Worm (Caenorhabditis elegans) whole organism, early embryonic: Measurements from ENCODE around the gene lgc-31.
A peak's percentile ranks its signal among the peaks of the same experiment; 100 is the strongest.

Source experiments
- B0310.2 ChIP-seq: sonication (generic microtip); optimal IDR thresholded peaks from 2 replicates; lab custom pipeline; 2016; ENCODE audit warnings: mild to moderate bottlenecking, missing genetic modification characterization, missing compliant biosample characterization
- F13C5.2 ChIP-seq: sonication (generic microtip); optimal IDR thresholded peaks from 2 replicates; lab custom pipeline; 2017; ENCODE audit warnings: mild to moderate bottlenecking, missing genetic modification characterization, inconsistent platforms, missing compliant biosample characterization
- aly-1 ChIP-seq: sonication (generic microtip); optimal IDR thresholded peaks from 2 replicates; lab custom pipeline; 2016; ENCODE audit warnings: missing genetic modification characterization, missing compliant biosample characterization
- ama-1 ChIP-seq: fragments of 150-350 bp; optimal IDR thresholded peaks from 2 replicates; lab custom pipeline; 2014
- ceh-13 ChIP-seq: fragments of 200-800 bp; sonication (Bioruptor generic); optimal IDR thresholded peaks from 2 replicates; lab custom pipeline; 2018; ENCODE audit warnings: mild to moderate bottlenecking, missing genetic modification characterization, missing compliant biosample characterization
- ceh-36 ChIP-seq: sonication (generic microtip); optimal IDR thresholded peaks from 2 replicates; lab custom pipeline; 2016; ENCODE audit warnings: missing genetic modification characterization, inconsistent platforms, missing compliant biosample characterization
- ets-7 ChIP-seq: sonication (generic microtip); optimal IDR thresholded peaks from 2 replicates; lab custom pipeline; 2016; ENCODE audit warnings: missing genotype, missing genetic modification characterization, missing compliant biosample characterization
- flt-1 ChIP-seq: fragments of 200-800 bp; sonication (Bioruptor generic); IDR thresholded peaks from 2 replicates; pipeline ENCODE4 v1.3.6; 2022; ENCODE audit warnings: missing genetic modification characterization, missing compliant biosample characterization
- hmbx-1 ChIP-seq: sonication (generic microtip); optimal IDR thresholded peaks from 2 replicates; lab custom pipeline; 2016; ENCODE audit warnings: mild to moderate bottlenecking, missing genetic modification characterization, missing compliant biosample characterization
- hmg-4 ChIP-seq: fragments of 200-800 bp; sonication (Bioruptor generic); optimal IDR thresholded peaks from 2 replicates; lab custom pipeline; 2018; ENCODE audit warnings: mild to moderate bottlenecking, missing genetic modification characterization, missing compliant biosample characterization
- hnd-1 ChIP-seq: sonication (generic microtip); optimal IDR thresholded peaks from 2 replicates; lab custom pipeline; 2016; ENCODE audit warnings: missing genetic modification characterization, missing compliant biosample characterization
- pes-1 ChIP-seq: fragments of 200-800 bp; sonication (Bioruptor generic); IDR thresholded peaks from 2 replicates; pipeline ENCODE4 v1.3.6; 2022; ENCODE audit warnings: missing genetic modification reagents, missing genetic modification characterization, missing compliant biosample characterization
- scrt-1 ChIP-seq: fragments of 200-800 bp; sonication (Bioruptor generic); IDR thresholded peaks from 2 replicates; pipeline ENCODE4 v1.3.6; 2022; ENCODE audit warnings: missing genetic modification characterization, missing compliant biosample characterization
- sea-1 ChIP-seq: fragments of 200-800 bp; sonication (Bioruptor generic); conservative IDR thresholded peaks from 2 replicates; pipeline ENCODE4 v1.3.6; 2022; ENCODE audit warnings: missing genetic modification characterization, missing compliant biosample characterization
- tbx-11 ChIP-seq: fragments of 200-800 bp; sonication (Bioruptor generic); IDR thresholded peaks from 2 replicates; pipeline ENCODE4 v1.3.6; 2022; ENCODE audit warnings: missing genetic modification characterization, missing compliant biosample characterization
- tbx-37 ChIP-seq: fragments of 200-800 bp; sonication (Bioruptor generic); conservative IDR thresholded peaks from 2 replicates; pipeline ENCODE4 v1.3.6; 2022; ENCODE audit warnings: missing genetic modification reagents, missing genetic modification characterization, missing compliant biosample characterization
- tra-4 ChIP-seq: sonication (generic microtip); optimal IDR thresholded peaks from 2 replicates; lab custom pipeline; 2017; ENCODE audit warnings: missing genetic modification characterization, missing compliant biosample characterization

The lgc-31 gene

DNA sequence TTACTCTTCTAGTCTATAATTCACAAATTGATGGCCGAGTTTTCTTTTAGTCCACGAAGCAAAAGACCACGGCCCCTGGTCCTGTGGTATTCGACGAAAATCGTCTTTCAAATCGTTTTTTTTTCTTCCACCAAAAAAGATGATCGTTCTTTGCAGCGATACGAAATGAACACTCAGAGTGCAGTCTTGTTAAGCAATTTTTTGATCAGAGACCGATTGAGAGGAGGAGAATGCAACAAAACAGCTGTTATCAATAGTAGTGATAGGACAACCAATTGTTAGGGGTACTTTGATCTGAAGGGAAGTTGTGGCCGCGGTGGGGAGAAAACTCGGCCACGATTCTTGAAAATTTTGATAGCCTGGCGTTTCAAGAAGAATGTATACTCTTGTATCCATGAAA, 42.2 kb upstream of the lgc-31 start:
- TF ChIP-seq hmg-4 (no peak), hnd-1 (tag; lab: Kevin White, UChicago) (no peak), ets-7 (tag; lab: Kevin White, UChicago) (no peak), tbx-37 (no peak), F13C5.2 (tag; lab: Kevin White, UChicago) (no peak), ceh-36 (tag; lab: Kevin White, UChicago) (no peak), aly-1 (tag; lab: Kevin White, UChicago) (no peak), pes-1 (GFP tag; lab: Robert Waterston, UW) (no peak), tra-4 (no peak), sea-1 (GFP tag; lab: Robert Waterston, UW) (no peak), flt-1 (no peak), hmbx-1 (tag; lab: Kevin White, UChicago) (no peak), B0310.2 (tag; lab: Kevin White, UChicago) (no peak), scrt-1 (no peak), ceh-13 (no peak), tbx-11 (GFP tag; lab: Robert Waterston, UW) (no peak)

ce11 chrV:15563477-15563876, 41.7 kb upstream of the lgc-31 start:
- no peak for TF ChIP-seq tra-4
- TF ChIP-seq hnd-1 (tag; lab: Kevin White, UChicago): no peak
- TF ChIP-seq hmg-4: no peak
- TF ChIP-seq hmbx-1 (tag; lab: Kevin White, UChicago): no peak
- no peak for TF ChIP-seq tbx-11 (GFP tag; lab: Robert Waterston, UW)
- TF ChIP-seq ceh-36 (tag; lab: Kevin White, UChicago): no peak
- no peak for TF ChIP-seq sea-1 (GFP tag; lab: Robert Waterston, UW)
- TF ChIP-seq ama-1 (lab: Kevin White, UChicago): no peak
- TF ChIP-seq aly-1 (tag; lab: Kevin White, UChicago): no peak
- no peak for TF ChIP-seq tbx-37
- no peak for TF ChIP-seq ceh-13
- TF ChIP-seq flt-1: no peak
- no peak for TF ChIP-seq pes-1 (GFP tag; lab: Robert Waterston, UW)
- TF ChIP-seq B0310.2 (tag; lab: Kevin White, UChicago): no peak
- TF ChIP-seq scrt-1: no peak
- TF ChIP-seq F13C5.2 (tag; lab: Kevin White, UChicago): no peak
- TF ChIP-seq ets-7 (tag; lab: Kevin White, UChicago): no peak

- TF ChIP-seq tbx-11 (GFP tag; lab: Robert Waterston, UW) (no peak), hmg-4 (no peak), tra-4 (no peak), scrt-1 (no peak), F13C5.2 (tag; lab: Kevin White, UChicago) (no peak), flt-1 (no peak), tbx-37 (no peak), aly-1 (tag; lab: Kevin White, UChicago) (no peak), hnd-1 (tag; lab: Kevin White, UChicago) (no peak), sea-1 (GFP tag; lab: Robert Waterston, UW) (no peak), pes-1 (GFP tag; lab: Robert Waterston, UW) (no peak), ets-7 (tag; lab: Kevin White, UChicago) (no peak), B0310.2 (tag; lab: Kevin White, UChicago) (no peak), ceh-13 (no peak), hmbx-1 (tag; lab: Kevin White, UChicago) (no peak), ama-1 (lab: Kevin White, UChicago) (no peak), ceh-36 (tag; lab: Kevin White, UChicago) (no peak)
Observed at ce11 chrV:15562541-15562940, 40.7 kb upstream of the lgc-31 start.

DNA sequence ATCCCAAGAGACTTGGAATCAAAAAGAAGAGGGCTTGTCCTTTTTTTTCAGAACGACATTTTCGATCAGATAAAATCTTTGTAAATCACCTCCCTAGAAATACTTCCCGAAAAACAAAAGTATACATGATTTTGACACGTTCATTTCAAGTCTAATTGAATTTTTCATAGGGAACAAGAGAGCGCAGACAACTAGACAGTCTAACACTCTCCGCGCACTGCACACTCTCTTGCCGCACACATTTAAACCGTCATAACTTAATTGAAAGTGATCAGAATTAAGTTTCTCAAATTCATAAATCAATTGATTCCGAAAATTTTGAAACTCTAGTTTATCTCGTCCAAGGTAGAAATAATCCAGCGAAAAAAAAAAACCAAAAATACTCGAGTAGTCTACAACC, 37.9 kb upstream of the lgc-31 start:
- TF ChIP-seq scrt-1 (no peak), hnd-1 (tag; lab: Kevin White, UChicago) (no peak), tbx-11 (GFP tag; lab: Robert Waterston, UW) (no peak), ceh-36 (tag; lab: Kevin White, UChicago) (no peak), F13C5.2 (tag; lab: Kevin White, UChicago) (no peak), ama-1 (lab: Kevin White, UChicago) (no peak), sea-1 (GFP tag; lab: Robert Waterston, UW) (no peak), pes-1 (GFP tag; lab: Robert Waterston, UW) (no peak), B0310.2 (tag; lab: Kevin White, UChicago) (no peak), ceh-13 (no peak), flt-1 (no peak)

- TF ChIP-seq sea-1 (GFP tag; lab: Robert Waterston, UW) (no peak), scrt-1 (no peak), F13C5.2 (tag; lab: Kevin White, UChicago) (no peak), ets-7 (tag; lab: Kevin White, UChicago) (no peak), tra-4 (no peak), tbx-11 (GFP tag; lab: Robert Waterston, UW) (no peak), hmg-4 (no peak), hnd-1 (tag; lab: Kevin White, UChicago) (no peak), ceh-13 (no peak), hmbx-1 (tag; lab: Kevin White, UChicago) (no peak), pes-1 (GFP tag; lab: Robert Waterston, UW) (no peak), B0310.2 (tag; lab: Kevin White, UChicago) (no peak), flt-1 (no peak), tbx-37 (no peak), ceh-36 (tag; lab: Kevin White, UChicago) (no peak), ama-1 (lab: Kevin White, UChicago) (no peak), aly-1 (tag; lab: Kevin White, UChicago) (no peak)
Observed at ce11 chrV:15559047-15559446, 37.2 kb upstream of the lgc-31 start, which contains the start of gene acr-18. Gene acr-18, minus strand, starts transcription at chrV:15559147.

- TF ChIP-seq hnd-1 (tag; lab: Kevin White, UChicago) (peak; percentile 41), tbx-11 (GFP tag; lab: Robert Waterston, UW) (peak; percentile 67), hmbx-1 (tag; lab: Kevin White, UChicago) (no peak), ceh-36 (tag; lab: Kevin White, UChicago) (peak; percentile 46), B0310.2 (tag; lab: Kevin White, UChicago) (no peak), tra-4 (no peak), aly-1 (tag; lab: Kevin White, UChicago) (no peak), ets-7 (tag; lab: Kevin White, UChicago) (no peak), ceh-13 (peak; percentile 17), F13C5.2 (tag; lab: Kevin White, UChicago) (peak; percentile 15), pes-1 (GFP tag; lab: Robert Waterston, UW) (peak; percentile 76), sea-1 (GFP tag; lab: Robert Waterston, UW) (no peak), hmg-4 (peak; percentile 35), scrt-1 (0 out of 2 replicates have a peak, but pooled peaks have one; percentile 39), tbx-37 (peak; percentile 45; the same call in 1 of the 2 replicates), flt-1 (peak; percentile 65), ama-1 (lab: Kevin White, UChicago) (no peak)
Observed at ce11 chrV:15553869-15554268, 32.0 kb upstream of the lgc-31 start.
